Worm (Caenorhabditis elegans) whole organism, midembryonic: ENCODE data around the gene pmp-2.

Experiments used
- T22C8.4 ChIP-seq: fragments of 200-800 bp; sonication (Bioruptor generic); IDR thresholded peaks from 2 replicates; pipeline ENCODE4 v1.3.6; 2022; ENCODE audit warnings: missing genetic modification characterization, missing compliant biosample characterization
- cog-1 ChIP-seq: sonication (generic microtip); optimal IDR thresholded peaks from 2 replicates; lab custom pipeline; 2016; ENCODE audit warnings: missing genetic modification characterization, missing compliant biosample characterization
- flt-1 ChIP-seq: fragments of 200-800 bp; sonication (Bioruptor generic); IDR thresholded peaks from 2 replicates; pipeline ENCODE4 v1.3.6; 2022; ENCODE audit warnings: missing genetic modification characterization, missing compliant biosample characterization
- klf-2 ChIP-seq: fragments of 200-800 bp; sonication (Bioruptor generic); conservative IDR thresholded peaks from 2 replicates; pipeline ENCODE4 v1.3.6; 2022; ENCODE audit warnings: missing genetic modification reagents, missing genetic modification characterization, missing compliant biosample characterization
- med-1 ChIP-seq: sonication (generic microtip); optimal IDR thresholded peaks from 2 replicates; lab custom pipeline; 2017; ENCODE audit warnings: missing genetic modification characterization, mild to moderate bottlenecking, missing compliant biosample characterization, antibody characterized with exemption, missing genetic modification reagents; ENCODE audit not compliant: insufficient read depth
- ref-1 ChIP-seq: fragments of 200-800 bp; sonication (Bioruptor generic); conservative IDR thresholded peaks from 2 replicates; pipeline ENCODE4 v1.3.6; 2022; ENCODE audit warnings: missing genetic modification reagents, missing genetic modification characterization, missing compliant biosample characterization
- tab-1 ChIP-seq: fragments of 200-800 bp; sonication (Bioruptor generic); IDR thresholded peaks from 2 replicates; pipeline ENCODE4 v1.3.6; 2022; ENCODE audit warnings: missing genetic modification characterization, missing compliant biosample characterization
- ztf-23 ChIP-seq: fragments of 200-800 bp; sonication (Bioruptor generic); IDR thresholded peaks from 2 replicates; pipeline ENCODE4 v1.3.6; 2022; ENCODE audit warnings: missing genetic modification reagents, missing genetic modification characterization, missing compliant biosample characterization
- ztf-29 ChIP-seq: fragments of 200-800 bp; sonication (Bioruptor generic); IDR thresholded peaks from 2 replicates; pipeline ENCODE4 v1.3.6; 2022; ENCODE audit warnings: missing genetic modification reagents, missing genetic modification characterization, missing compliant biosample characterization

The pmp-2 gene

ce11 chrII:6926488-6926887, 38.9 kb upstream of the pmp-2 start:
- TF ChIP-seq ref-1 (GFP tag; lab: Robert Waterston, UW) (no peak), tab-1 (GFP tag; lab: Robert Waterston, UW) (no peak), med-1 (GFP tag; lab: Kevin White, UChicago) (no peak), ztf-29 (GFP tag; lab: Robert Waterston, UW) (no peak), ztf-23 (GFP tag; lab: Robert Waterston, UW) (no peak), T22C8.4 (GFP tag; lab: Robert Waterston, UW) (no peak), cog-1 (tag; lab: Kevin White, UChicago) (no peak), flt-1 (GFP tag; lab: Robert Waterston, UW) (no peak), klf-2 (GFP tag; lab: Robert Waterston, UW) (no peak)

- TF ChIP-seq flt-1 (GFP tag; lab: Robert Waterston, UW) (0 out of 2 replicates have a peak, but pooled peaks have one; percentile 51), cog-1 (tag; lab: Kevin White, UChicago) (peak; percentile 29), tab-1 (GFP tag; lab: Robert Waterston, UW) (no peak), ztf-29 (GFP tag; lab: Robert Waterston, UW) (no peak), klf-2 (GFP tag; lab: Robert Waterston, UW) (no peak), med-1 (GFP tag; lab: Kevin White, UChicago) (no peak), ref-1 (GFP tag; lab: Robert Waterston, UW) (no peak), ztf-23 (GFP tag; lab: Robert Waterston, UW) (no peak), T22C8.4 (GFP tag; lab: Robert Waterston, UW) (no peak)
These were observed 38.4 kb upstream of the pmp-2 start for ce11 chrII:6926054-6926453.

- TF ChIP-seq med-1 (GFP tag; lab: Kevin White, UChicago): no peak
- TF ChIP-seq flt-1 (GFP tag; lab: Robert Waterston, UW): no peak
- no peak for TF ChIP-seq T22C8.4 (GFP tag; lab: Robert Waterston, UW)
- no peak for TF ChIP-seq ztf-29 (GFP tag; lab: Robert Waterston, UW)
- TF ChIP-seq cog-1 (tag; lab: Kevin White, UChicago): no peak
- TF ChIP-seq klf-2 (GFP tag; lab: Robert Waterston, UW): no peak
These were observed 36.2 kb upstream of the pmp-2 start for ce11 chrII:6923792-6924191.

ce11 chrII:6919363-6919851, 31.8 kb upstream of the pmp-2 start, which contains the start of gene B0252.1:
Gene B0252.1 (plus strand): TSS chrII:6919680.
- TF ChIP-seq T22C8.4 (GFP tag; lab: Robert Waterston, UW) (no peak), tab-1 (GFP tag; lab: Robert Waterston, UW) (no peak), ztf-23 (GFP tag; lab: Robert Waterston, UW) (no peak), flt-1 (GFP tag; lab: Robert Waterston, UW) (no peak), med-1 (GFP tag; lab: Kevin White, UChicago) (no peak), ref-1 (GFP tag; lab: Robert Waterston, UW) (no peak), klf-2 (GFP tag; lab: Robert Waterston, UW) (no peak), ztf-29 (GFP tag; lab: Robert Waterston, UW) (no peak), cog-1 (tag; lab: Kevin White, UChicago) (no peak)

- TF ChIP-seq flt-1 (GFP tag; lab: Robert Waterston, UW) (no peak), cog-1 (tag; lab: Kevin White, UChicago) (no peak), T22C8.4 (GFP tag; lab: Robert Waterston, UW) (no peak), ref-1 (GFP tag; lab: Robert Waterston, UW) (no peak)
These were observed 31.3 kb upstream of the pmp-2 start, which contains the start of gene B0252.5 for ce11 chrII:6918862-6919261. Gene B0252.5 (minus strand): TSS chrII:6918878.

- no peak for TF ChIP-seq tab-1 (GFP tag; lab: Robert Waterston, UW)
- TF ChIP-seq T22C8.4 (GFP tag; lab: Robert Waterston, UW): no peak
- TF ChIP-seq ztf-29 (GFP tag; lab: Robert Waterston, UW): no peak
These were observed 30.1 kb upstream of the pmp-2 start, which contains the start of gene B0252.11 for ce11 chrII:6917710-6918109. Gene B0252.11 (minus strand): TSS chrII:6917810.

ce11 chrII:6915875-6916274, 28.3 kb upstream of the pmp-2 start, which contains the start of gene B0252.8:
Gene B0252.8 (plus strand): TSS chrII:6916166.
- no peak for TF ChIP-seq cog-1 (tag; lab: Kevin White, UChicago)
- TF ChIP-seq ztf-23 (GFP tag; lab: Robert Waterston, UW): no peak

ce11 chrII:6913309-6913708, 25.7 kb upstream of the pmp-2 start, which contains the start of gene cyn-10:
Gene cyn-10 (minus strand): TSS chrII:6913365.
- TF ChIP-seq ztf-23 (GFP tag; lab: Robert Waterston, UW): peak; percentile 90
- TF ChIP-seq ztf-29 (GFP tag; lab: Robert Waterston, UW): no peak
- TF ChIP-seq cog-1 (tag; lab: Kevin White, UChicago): peak; percentile 52
- no peak for TF ChIP-seq tab-1 (GFP tag; lab: Robert Waterston, UW)
- no peak for TF ChIP-seq T22C8.4 (GFP tag; lab: Robert Waterston, UW)
- TF ChIP-seq ref-1 (GFP tag; lab: Robert Waterston, UW): 0 out of 2 replicates have a peak, but pooled peaks have one; percentile 42
- TF ChIP-seq klf-2 (GFP tag; lab: Robert Waterston, UW): peak; percentile 82
- peak; percentile 92 for TF ChIP-seq flt-1 (GFP tag; lab: Robert Waterston, UW)
- no peak for TF ChIP-seq med-1 (GFP tag; lab: Kevin White, UChicago)

ce11 chrII:6909568-6910122, 22.0 kb upstream of the pmp-2 start, which contains the start of gene asm-1:
Gene asm-1 (plus strand): TSS chrII:6910072.
- TF ChIP-seq klf-2 (GFP tag; lab: Robert Waterston, UW) (no peak), med-1 (GFP tag; lab: Kevin White, UChicago) (no peak), ztf-23 (GFP tag; lab: Robert Waterston, UW) (no peak)
